Worm (Caenorhabditis elegans) whole organism, early embryonic: ENCODE data around the gene bus-1.

Source experiments
- ama-1 ChIP-seq: fragments of 150-350 bp; optimal IDR thresholded peaks from 2 replicates; lab custom pipeline; 2014
- sea-1 ChIP-seq: fragments of 200-800 bp; sonication (Bioruptor generic); conservative IDR thresholded peaks from 2 replicates; pipeline ENCODE4 v1.3.6; 2022; ENCODE audit warnings: missing genetic modification characterization, missing compliant biosample characterization

DNA sequence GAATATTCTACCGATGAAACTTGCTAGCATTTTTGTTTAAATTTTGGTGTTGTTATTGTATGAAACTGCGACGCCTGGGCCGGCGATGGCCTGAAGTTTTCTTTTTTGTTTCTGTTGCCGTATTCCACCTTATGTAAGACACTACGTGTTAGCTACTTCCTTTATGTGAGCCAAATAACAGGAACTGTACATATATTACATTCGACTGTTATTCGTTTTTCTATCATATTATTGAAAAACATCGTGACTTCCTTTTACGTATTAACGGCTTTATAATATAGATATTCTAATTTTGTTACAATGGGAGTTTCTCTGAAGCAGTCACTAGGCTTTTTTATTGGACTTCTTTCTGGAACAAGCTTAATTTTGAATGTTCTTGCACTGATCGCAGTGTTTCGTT is 19.4 kb downstream of the bus-1 start, which contains the start of gene srx-3:
- TF ChIP-seq sea-1 (GFP tag; lab: Robert Waterston, UW) (no peak), ama-1 (lab: Kevin White, UChicago) (no peak)
